Fruit fly (Drosophila melanogaster) whole organism, embryonic: ENCODE results near the gene Rab39.
A peak's percentile ranks its signal among the peaks of the same experiment; 100 is the strongest.

Experiments
- Abd-B ChIP-seq: fragments of 200-800 bp; sonication (Bioruptor generic); optimal IDR thresholded peaks from 2 replicates; lab custom pipeline; 2018; ENCODE audit warnings: missing biosample characterization, mild to moderate bottlenecking, missing genetic modification characterization, moderate library complexity
- Antp ChIP-seq: fragments of 200-800 bp; sonication (Bioruptor generic); optimal IDR thresholded peaks from 3 replicates; lab custom pipeline; 2016; ENCODE audit warnings: missing biosample characterization, missing genetic modification characterization
- Atf6 ChIP-seq: fragments of 200-800 bp; sonication (Bioruptor generic); IDR thresholded peaks from 2 replicates; pipeline ENCODE4 v1.3.6; 2022; ENCODE audit warnings: missing biosample characterization, missing genetic modification characterization
- Bteb2 ChIP-seq: fragments of 200-800 bp; sonication (Bioruptor generic); optimal IDR thresholded peaks from 2 replicates; lab custom pipeline; 2016; ENCODE audit warnings: missing biosample characterization, missing genetic modification characterization
- CG10321 ChIP-seq: fragments of 200-800 bp; sonication (Bioruptor generic); IDR thresholded peaks from 2 replicates; pipeline ENCODE4 v1.3.6; 2022; ENCODE audit warnings: missing biosample characterization, missing genetic modification characterization
- CG10462 ChIP-seq: fragments of 200-800 bp; sonication (Bioruptor generic); optimal IDR thresholded peaks from 2 replicates; lab custom pipeline; 2016; ENCODE audit warnings: missing biosample characterization, missing genetic modification characterization
- CG11398 ChIP-seq: fragments of 200-800 bp; sonication (Bioruptor generic); optimal IDR thresholded peaks from 2 replicates; lab custom pipeline; 2016; ENCODE audit warnings: missing biosample characterization, missing genetic modification characterization
- CG14965 ChIP-seq: fragments of 200-800 bp; sonication (Bioruptor generic); optimal IDR thresholded peaks from 2 replicates; lab custom pipeline; 2016; ENCODE audit warnings: missing biosample characterization, missing genetic modification characterization, borderline replicate concordance
- CG15073 ChIP-seq: fragments of 200-800 bp; sonication (Bioruptor generic); optimal IDR thresholded peaks from 2 replicates; lab custom pipeline; 2016; ENCODE audit warnings: missing biosample characterization, missing genetic modification characterization
- CG17912 ChIP-seq: fragments of 200-800 bp; sonication (Bioruptor generic); optimal IDR thresholded peaks from 2 replicates; lab custom pipeline; 2018; ENCODE audit warnings: missing biosample characterization, mild to moderate bottlenecking, missing genetic modification characterization
- CG2116 ChIP-seq: fragments of 200-800 bp; sonication (Bioruptor generic); optimal IDR thresholded peaks from 3 replicates; lab custom pipeline; 2018; ENCODE audit warnings: missing biosample characterization, mild to moderate bottlenecking, missing genetic modification characterization
- CG34224 ChIP-seq: fragments of 200-800 bp; sonication (Bioruptor generic); IDR thresholded peaks from 3 replicates; pipeline ENCODE4 v1.3.6; 2022; ENCODE audit warnings: missing biosample characterization, missing genetic modification characterization; ENCODE audit not compliant: partially characterized antibody
- CG4328 ChIP-seq: fragments of 200-800 bp; sonication (Bioruptor generic); optimal IDR thresholded peaks from 3 replicates; lab custom pipeline; 2017; ENCODE audit warnings: missing biosample characterization, missing genetic modification reagents, missing genetic modification characterization
- CG7786 ChIP-seq: fragments of 200-800 bp; sonication (Bioruptor generic); optimal IDR thresholded peaks from 2 replicates; lab custom pipeline; 2016; ENCODE audit warnings: missing biosample characterization, missing genetic modification characterization
- CG7963 ChIP-seq: fragments of 200-800 bp; sonication (Bioruptor generic); IDR thresholded peaks from 3 replicates; pipeline ENCODE4 v1.3.6; 2022; ENCODE audit warnings: missing biosample characterization, missing genetic modification characterization; ENCODE audit not compliant: partially characterized antibody
- CG8281 ChIP-seq: fragments of 200-800 bp; sonication (Bioruptor generic); optimal IDR thresholded peaks from 2 replicates; lab custom pipeline; 2018; ENCODE audit warnings: missing biosample characterization, mild to moderate bottlenecking, missing genetic modification characterization, moderate library complexity
- CG8290 ChIP-seq, 3 experiments: fragments of 200-800 bp; sonication (Bioruptor generic); optimal IDR thresholded peaks; 2 replicates each; lab custom pipeline; 2016 to 2019; ENCODE audit warnings: missing biosample characterization in 3 of 3, missing genetic modification characterization in 3 of 3, mild to moderate bottlenecking in 2 of 3, moderate library complexity in 1 of 3
- CG8388 ChIP-seq: fragments of 200-800 bp; sonication (Bioruptor generic); optimal IDR thresholded peaks from 2 replicates; lab custom pipeline; 2019; ENCODE audit warnings: missing biosample characterization, mild to moderate bottlenecking, missing genetic modification characterization, moderate library complexity
- Drgx ChIP-seq: fragments of 200-800 bp; sonication (Bioruptor generic); IDR thresholded peaks from 2 replicates; pipeline ENCODE4 v1.3.6; 2022; ENCODE audit warnings: missing biosample characterization, missing genetic modification characterization
- HHEX ChIP-seq: fragments of 200-800 bp; sonication (Bioruptor generic); optimal IDR thresholded peaks from 3 replicates; lab custom pipeline; 2017; ENCODE audit warnings: missing biosample characterization, mild to moderate bottlenecking, missing genetic modification characterization, missing genetic modification reagents
- HLH3B ChIP-seq: fragments of 200-800 bp; sonication (Bioruptor generic); IDR thresholded peaks from 2 replicates; pipeline ENCODE4 v1.3.6; 2022; ENCODE audit warnings: missing biosample characterization, missing genetic modification characterization
- Max ChIP-seq: fragments of 200-800 bp; sonication (Bioruptor generic); optimal IDR thresholded peaks from 2 replicates; lab custom pipeline; 2016; ENCODE audit warnings: missing biosample characterization, mild to moderate bottlenecking, missing genetic modification characterization
- Mes4 ChIP-seq: fragments of 200-800 bp; sonication (Bioruptor generic); optimal IDR thresholded peaks from 2 replicates; lab custom pipeline; 2016; ENCODE audit warnings: missing biosample characterization, missing genetic modification characterization
- NFAT ChIP-seq: fragments of 200-800 bp; sonication (Bioruptor generic); IDR thresholded peaks from 2 replicates; pipeline ENCODE4 v1.3.6; 2022; ENCODE audit warnings: missing biosample characterization, missing genetic modification characterization
- NK7.1 ChIP-seq: fragments of 200-800 bp; sonication (Bioruptor generic); optimal IDR thresholded peaks from 3 replicates; lab custom pipeline; 2016; ENCODE audit warnings: missing biosample characterization, missing genetic modification characterization
- Oli ChIP-seq: fragments of 200-800 bp; sonication (Bioruptor generic); optimal IDR thresholded peaks from 2 replicates; lab custom pipeline; 2018; ENCODE audit warnings: missing biosample characterization, mild to moderate bottlenecking, missing genetic modification characterization, moderate library complexity
- Poxn ChIP-seq: fragments of 200-800 bp; sonication (Bioruptor generic); IDR thresholded peaks from 2 replicates; pipeline ENCODE4 v1.3.6; 2022; ENCODE audit warnings: missing biosample characterization, missing genetic modification characterization
- Ssrp ChIP-seq: fragments of 200-800 bp; sonication (Bioruptor generic); optimal IDR thresholded peaks from 2 replicates; lab custom pipeline; 2018; ENCODE audit warnings: missing biosample characterization, mild to moderate bottlenecking, missing genetic modification characterization, moderate library complexity
- TFAM ChIP-seq: fragments of 200-800 bp; sonication (Bioruptor generic); optimal IDR thresholded peaks from 2 replicates; lab custom pipeline; 2017; ENCODE audit warnings: missing biosample characterization, missing genetic modification characterization, inconsistent platforms
- Xbp1 ChIP-seq: fragments of 200-800 bp; sonication (Bioruptor generic); optimal IDR thresholded peaks from 3 replicates; lab custom pipeline; 2016; ENCODE audit warnings: missing biosample characterization, mild to moderate bottlenecking, missing genetic modification characterization
- Xrp1 ChIP-seq: fragments of 200-800 bp; sonication (Bioruptor generic); IDR thresholded peaks from 2 replicates; pipeline ENCODE4 v1.3.6; 2022; ENCODE audit warnings: missing biosample characterization, missing genetic modification characterization
- bab2 ChIP-seq: fragments of 200-800 bp; sonication (Bioruptor generic); optimal IDR thresholded peaks from 2 replicates; lab custom pipeline; 2016; ENCODE audit warnings: missing biosample characterization, missing genetic modification characterization
- bowl ChIP-seq: fragments of 200-800 bp; sonication (Bioruptor generic); IDR thresholded peaks from 2 replicates; pipeline ENCODE4 v1.3.6; 2022; ENCODE audit warnings: missing biosample characterization, missing genetic modification characterization
- cato ChIP-seq: fragments of 200-800 bp; sonication (Bioruptor generic); optimal IDR thresholded peaks from 2 replicates; lab custom pipeline; 2016; ENCODE audit warnings: missing biosample characterization, missing genetic modification characterization, borderline replicate concordance
- crol ChIP-seq: fragments of 200-800 bp; sonication (Bioruptor generic); IDR thresholded peaks from 2 replicates; pipeline ENCODE4 v1.3.6; 2022; ENCODE audit warnings: missing biosample characterization, missing genetic modification characterization
- dan ChIP-seq: fragments of 200-800 bp; sonication (Bioruptor generic); IDR thresholded peaks from 2 replicates; pipeline ENCODE4 v1.3.6; 2022; ENCODE audit warnings: missing biosample characterization, missing genetic modification characterization
- danr ChIP-seq: fragments of 200-800 bp; sonication (Bioruptor generic); IDR thresholded peaks from 2 replicates; pipeline ENCODE4 v1.3.6; 2022; ENCODE audit warnings: missing biosample characterization, missing genetic modification characterization
- ems ChIP-seq: fragments of 200-800 bp; sonication (Bioruptor generic); optimal IDR thresholded peaks from 3 replicates; lab custom pipeline; 2016; ENCODE audit warnings: missing biosample characterization, missing genetic modification characterization
- fd3F ChIP-seq: fragments of 200-800 bp; sonication (Bioruptor generic); optimal IDR thresholded peaks from 2 replicates; lab custom pipeline; 2018; ENCODE audit warnings: missing biosample characterization, mild to moderate bottlenecking, missing genetic modification characterization, moderate library complexity
- gro ChIP-seq: fragments of 200-800 bp; sonication (Bioruptor generic); optimal IDR thresholded peaks from 2 replicates; lab custom pipeline; 2016; ENCODE audit warnings: missing biosample characterization, missing genetic modification characterization
- maf-S ChIP-seq: fragments of 200-800 bp; sonication (Bioruptor generic); optimal IDR thresholded peaks from 2 replicates; lab custom pipeline; 2016; ENCODE audit warnings: missing biosample characterization, missing genetic modification characterization
- nom ChIP-seq: fragments of 200-800 bp; sonication (Bioruptor generic); optimal IDR thresholded peaks from 2 replicates; lab custom pipeline; 2017; ENCODE audit warnings: missing biosample characterization, missing genetic modification characterization, mild to moderate bottlenecking, moderate library complexity, missing genetic modification reagents
- pb ChIP-seq: fragments of 200-800 bp; sonication (Bioruptor generic); optimal IDR thresholded peaks from 3 replicates; lab custom pipeline; 2016; ENCODE audit warnings: missing biosample characterization, missing genetic modification characterization
- run ChIP-seq: fragments of 200-800 bp; sonication (Bioruptor generic); optimal IDR thresholded peaks from 3 replicates; lab custom pipeline; 2018; ENCODE audit warnings: missing biosample characterization, mild to moderate bottlenecking, missing genetic modification characterization
- sr ChIP-seq: fragments of 200-800 bp; sonication (Bioruptor generic); IDR thresholded peaks from 3 replicates; pipeline ENCODE4 v1.3.6; 2022; ENCODE audit warnings: missing biosample characterization, missing genetic modification characterization
- stc ChIP-seq: fragments of 200-800 bp; sonication (Bioruptor generic); IDR thresholded peaks from 2 replicates; pipeline ENCODE4 v1.3.6; 2022; ENCODE audit warnings: missing biosample characterization, missing genetic modification characterization
- tx ChIP-seq: fragments of 200-800 bp; sonication (Bioruptor generic); optimal IDR thresholded peaks from 2 replicates; lab custom pipeline; 2016; ENCODE audit warnings: missing biosample characterization, missing genetic modification characterization
- zen ChIP-seq: fragments of 200-800 bp; sonication (Bioruptor generic); optimal IDR thresholded peaks from 3 replicates; lab custom pipeline; 2018; ENCODE audit warnings: missing biosample characterization, mild to moderate bottlenecking, missing genetic modification characterization, moderate library complexity

The Rab39 gene

dm6 chrX:7708942-7709707, 25.6 kb upstream of the Rab39 start, which contains the start of gene CHES-1-like (continued):
- TF ChIP-seq Poxn (GFP tag; lab: Robert Waterston, UW) (peak; percentile 45; the same call in 1 of the 2 replicates), CG8388 (GFP tag; lab: Kevin White, UChicago) (peak; percentile 86), Ssrp (tag; lab: Kevin White, UChicago) (peak; percentile 90), CG14965 (GFP tag; lab: Kevin White, UChicago) (peak; percentile 59), CG34224 (GFP tag; lab: Robert Waterston, UW) (no peak), sr (GFP tag; lab: Robert Waterston, UW) (peak; percentile 40; the same call in 2 of the 3 replicates), NK7.1 (peak; percentile 89), fd3F (GFP tag; lab: Kevin White, UChicago) (peak; percentile 82), zen (tag; lab: Kevin White, UChicago) (peak; percentile 69), danr (GFP tag; lab: Robert Waterston, UW) (peak; percentile 71), Xrp1 (GFP tag; lab: Robert Waterston, UW) (peak; percentile 85), HLH3B (GFP tag; lab: Robert Waterston, UW) (peak; percentile 80; the same call in 1 of the 2 replicates), gro (GFP tag; lab: Kevin White, UChicago) (peak; percentile 73), CG4328 (GFP tag; lab: Kevin White, UChicago) (peak; percentile 85), Drgx (GFP tag; lab: Robert Waterston, UW) (peak; percentile 83), stc (GFP tag; lab: Robert Waterston, UW) (peak; percentile 70), Bteb2 (GFP tag; lab: Kevin White, UChicago) (peak; percentile 93), crol (GFP tag; lab: Robert Waterston, UW) (peak; percentile 96), Max (GFP tag; lab: Kevin White, UChicago) (peak; percentile 89), Mes4 (peak; percentile 89), CG17912 (no peak), CG2116 (GFP tag; lab: Kevin White, UChicago) (peak; percentile 47), Oli (peak; percentile 95), nom (peak; percentile 74), pb (GFP tag; lab: Kevin White, UChicago) (peak; percentile 93), TFAM (peak; percentile 80), bowl (GFP tag; lab: Robert Waterston, UW) (0 out of 2 replicates have a peak, but pooled peaks have one; percentile 25), tx (GFP tag; lab: Kevin White, UChicago) (peak; percentile 92), dan (GFP tag; lab: Robert Waterston, UW) (peak; percentile 18; the same call in 1 of the 2 replicates), CG8281 (tag; lab: Kevin White, UChicago) (peak; percentile 73), Abd-B (peak; percentile 93), CG8290 (GFP tag; optimal IDR thresholded peaks at IDR 0.05; lab: Kevin White, UChicago) (peak; percentile 79), CG8290 (tag; optimal IDR thresholded peaks at IDR 0.05; lab: Kevin White, UChicago) (peak; percentile 24 to 55), CG10462 (peak; percentile 84), ems (GFP tag; lab: Kevin White, UChicago) (peak; percentile 91), Atf6 (GFP tag; lab: Robert Waterston, UW) (peak; percentile 83), CG15073 (peak; percentile 46), bab2 (GFP tag; lab: Kevin White, UChicago) (peak; percentile 91), Antp (GFP tag; lab: Kevin White, UChicago) (peak; percentile 90), NFAT (GFP tag; lab: Robert Waterston, UW) (peak; percentile 47; the same call in 1 of the 2 replicates), CG10321 (GFP tag; lab: Robert Waterston, UW) (no peak), HHEX (peak; percentile 91), CG7786 (GFP tag; lab: Kevin White, UChicago) (peak; percentile 91), CG7963 (no peak), run (tag; lab: Kevin White, UChicago) (peak; percentile 82), CG11398 (peak; percentile 88), maf-S (peak; percentile 88), Xbp1 (peak; percentile 88), cato (peak; percentile 81)
